Fruit fly (Drosophila melanogaster): ENCODE data around the gene CG42832.

The CG42832 gene

dm6 chr3L:11561946-11562760 is 47.8 kb upstream of the CG42832 start, which contains the start of the genes CG7394 and Mob2 (continued):
- TF ChIP-seq CG18476 (GFP tag; optimal IDR thresholded peaks at IDR 0.05) (peak; percentile 81), Max (GFP tag; optimal IDR thresholded peaks at IDR 0.05) (peak; percentile 91), CoRest (tag; optimal IDR thresholded peaks at IDR 0.05) (peak; percentile 92), Xbp1 (GFP tag; optimal IDR thresholded peaks at IDR 0.05) (peak; percentile 94), CG32767 (GFP tag; IDR thresholded peaks at IDR 0.05) (peak; percentile 79; the same call in 1 of the 2 replicates), CG14441 (GFP tag; IDR thresholded peaks at IDR 0.05) (peak; percentile 88), HLH3B (GFP tag; IDR thresholded peaks at IDR 0.05) (peak; percentile 91), CG2199 (GFP tag; IDR thresholded peaks at IDR 0.05) (no peak), zf30C (GFP tag; optimal IDR thresholded peaks at IDR 0.05) (no peak), CG10274 (GFP tag; optimal IDR thresholded peaks at IDR 0.05) (peak; percentile 58), Dip3 (GFP tag; optimal IDR thresholded peaks at IDR 0.05) (peak; percentile 89), Hsf (GFP tag; optimal IDR thresholded peaks at IDR 0.05) (peak; percentile 93), lbe (GFP tag; optimal IDR thresholded peaks at IDR 0.05) (peak; percentile 88), sens (GFP tag) (peak; percentile 97), ham (GFP tag; IDR thresholded peaks at IDR 0.05) (0 out of 2 replicates have a peak, but pooled peaks have one; percentile 7), lov (optimal IDR thresholded peaks at IDR 0.05) (no peak), lov (GFP tag; IDR thresholded peaks at IDR 0.05) (peak; percentile 79; the same call in 1 of the 3 replicates), stc (GFP tag; IDR thresholded peaks at IDR 0.05) (peak; percentile 85), az2 (GFP tag; optimal IDR thresholded peaks at IDR 0.05) (peak; percentile 92), h (optimal IDR thresholded peaks at IDR 0.05) (no peak), dimm (GFP tag; IDR thresholded peaks at IDR 0.05) (peak; percentile 61), mirr (GFP tag; optimal IDR thresholded peaks at IDR 0.05) (peak; percentile 46), insv (GFP tag; optimal IDR thresholded peaks at IDR 0.05) (peak in 1 of 2 experiments; percentile 64), HmgZ (tag; optimal IDR thresholded peaks at IDR 0.05) (peak; percentile 92), CHES-1-like (GFP tag; optimal IDR thresholded peaks at IDR 0.05) (peak; percentile 88), Spps (tag; optimal IDR thresholded peaks at IDR 0.05) (peak; percentile 37), ap (GFP tag; IDR thresholded peaks at IDR 0.05) (peak; percentile 88), CG10321 (GFP tag; IDR thresholded peaks at IDR 0.05) (peak; percentile 67), Ets97D (GFP tag; optimal IDR thresholded peaks at IDR 0.05) (peak; percentile 86), CG12071 (GFP tag; optimal IDR thresholded peaks at IDR 0.05) (peak; percentile 73), CG6854 (GFP tag; optimal IDR thresholded peaks at IDR 0.05) (no peak), CG31224 (GFP tag; IDR thresholded peaks at IDR 0.05) (peak; percentile 84), vvl (GFP tag; IDR thresholded peaks at IDR 0.05) (peak; percentile 94), phol (tag; optimal IDR thresholded peaks at IDR 0.05) (peak; percentile 90), CG1529 (GFP tag; optimal IDR thresholded peaks at IDR 0.05) (peak; percentile 63), Ets65A (GFP tag) (peak; percentile 95), Optix (GFP tag; IDR thresholded peaks at IDR 0.05) (peak; percentile 75), sr (GFP tag; IDR thresholded peaks at IDR 0.05) (peak; percentile 51; the same call in 1 of the 3 replicates), Ssrp (tag; optimal IDR thresholded peaks at IDR 0.05) (peak; percentile 86), dpn (GFP tag; optimal IDR thresholded peaks at IDR 0.05) (peak; percentile 84 to 93), CG17829 (tag; optimal IDR thresholded peaks at IDR 0.05) (peak; percentile 88), Blimp-1 (GFP tag; optimal IDR thresholded peaks at IDR 0.05) (peak; percentile 88), row (GFP tag; IDR thresholded peaks at IDR 0.05) (peak; percentile 96), grn (GFP tag; optimal IDR thresholded peaks at IDR 0.05) (peak; percentile 61), CG10209 (GFP tag; optimal IDR thresholded peaks at IDR 0.05) (peak; percentile 87), chn (GFP tag; optimal IDR thresholded peaks at IDR 0.05) (peak; percentile 85), Awh (GFP tag; IDR thresholded peaks at IDR 0.05) (peak; percentile 83), onecut (GFP tag; IDR thresholded peaks at IDR 0.05) (peak; percentile 65), Jarid2 (GFP tag; optimal IDR thresholded peaks at IDR 0.05) (peak; percentile 30), CG8944 (GFP tag; optimal IDR thresholded peaks at IDR 0.05) (peak; percentile 64), pros (GFP tag; optimal IDR thresholded peaks at IDR 0.05) (no peak)

Data from whole organism, embryonic.